Worm (Caenorhabditis elegans): Measurements from ENCODE around the gene irld-48.

Gene irld-48

ce11 chrII:2975561-2976230 lies 19.8 kb downstream of the irld-48 start (continued):
- TF ChIP-seq nhr-48 (tag; optimal IDR thresholded peaks at IDR 0.05) (no peak), unc-130 (GFP tag; optimal IDR thresholded peaks at IDR 0.05) (no peak), ceh-32 (tag; optimal IDR thresholded peaks at IDR 0.05; ENCODE audit: poor library complexity) (no peak), vab-7 (GFP tag; IDR thresholded peaks at IDR 0.05) (no peak), nhr-111 (GFP tag; optimal IDR thresholded peaks at IDR 0.05) (no peak), daf-12 (tag; optimal IDR thresholded peaks at IDR 0.05) (no peak), ceh-62 (tag; optimal IDR thresholded peaks at IDR 0.05) (no peak), snpc-1.2 (GFP tag; IDR thresholded peaks at IDR 0.05) (no peak), tra-1 (GFP tag; IDR thresholded peaks at IDR 0.05) (no peak), snpc-4 (tag; optimal IDR thresholded peaks at IDR 0.05) (no peak), lin-29 (GFP tag; IDR thresholded peaks at IDR 0.05) (no peak), ceh-28 (tag; optimal IDR thresholded peaks at IDR 0.05) (no peak), nhr-11 (tag; optimal IDR thresholded peaks at IDR 0.05) (no peak), dmd-9 (GFP tag; IDR thresholded peaks at IDR 0.05) (no peak), dve-1 (tag; optimal IDR thresholded peaks at IDR 0.05; ENCODE audit: insufficient read depth) (peak; percentile 84), mxl-3 (GFP tag; optimal IDR thresholded peaks at IDR 0.05) (peak; percentile 2), lin-39 (tag; optimal IDR thresholded peaks at IDR 0.05) (no peak), nhr-10 (tag; optimal IDR thresholded peaks at IDR 0.05) (no peak), sdz-12 (GFP tag; optimal IDR thresholded peaks at IDR 0.05) (no peak), fkh-10 (GFP tag; optimal IDR thresholded peaks at IDR 0.05) (no peak), nhr-6 (tag; optimal IDR thresholded peaks at IDR 0.05) (no peak), ceh-82 (tag; optimal IDR thresholded peaks at IDR 0.05) (no peak), zip-2 (tag; optimal IDR thresholded peaks at IDR 0.05) (no peak), spr-3 (GFP tag; optimal IDR thresholded peaks at IDR 0.05) (no peak), lin-1 (GFP tag; IDR thresholded peaks at IDR 0.05) (0 out of 2 replicates have a peak, but pooled peaks have one; percentile 38), daf-8 (GFP tag; IDR thresholded peaks at IDR 0.05) (no peak), Y75B8A.6 (GFP tag; IDR thresholded peaks at IDR 0.05) (no peak), Y5F2A.4 (GFP tag; optimal IDR thresholded peaks at IDR 0.05) (no peak), rbr-2 (tag; optimal IDR thresholded peaks at IDR 0.05) (no peak), nhr-237 (tag; optimal IDR thresholded peaks at IDR 0.05) (no peak), nhr-102 (tag; optimal IDR thresholded peaks at IDR 0.05) (no peak), ctbp-1 (GFP tag; IDR thresholded peaks at IDR 0.05) (no peak), T26A8.4 (GFP tag; IDR thresholded peaks at IDR 0.05) (no peak)

DNA sequence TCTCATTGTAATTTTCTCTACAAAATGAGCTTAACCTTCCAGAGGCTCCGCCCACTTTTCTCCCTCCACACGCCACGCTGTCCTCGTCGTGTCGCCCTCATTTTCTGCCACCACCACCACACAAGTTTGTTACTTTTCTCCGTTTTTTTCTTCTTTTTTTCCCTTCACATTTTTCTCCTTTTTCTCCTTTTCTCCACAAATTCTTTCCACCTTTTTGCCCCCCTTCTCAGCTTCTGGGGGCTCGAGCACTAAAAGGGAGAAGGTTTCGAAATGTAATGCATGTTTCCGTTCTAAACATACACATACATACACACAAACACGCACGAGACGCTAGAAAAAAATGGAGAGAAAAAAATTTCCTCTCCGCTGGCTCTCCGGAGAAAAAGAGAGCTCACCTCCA lies 20.7 kb downstream of the irld-48 start, which contains the start of gene nhr-88:
TSS of gene nhr-88 (plus strand) at position 43 of the 400 bp plus-strand sequence.
- TF ChIP-seq dpl-1 (GFP tag; optimal IDR thresholded peaks at IDR 0.05) (no peak), ZK337.2 (GFP tag; IDR thresholded peaks at IDR 0.05) (no peak), nhr-42 (GFP tag; IDR thresholded peaks at IDR 0.05) (0 out of 2 replicates have a peak, but pooled peaks have one; percentile 9), nhr-77 (tag; optimal IDR thresholded peaks at IDR 0.05) (no peak), Y5F2A.4 (GFP tag; optimal IDR thresholded peaks at IDR 0.05) (no peak), fos-1 (tag; optimal IDR thresholded peaks at IDR 0.05) (no peak), mes-2 (tag; optimal IDR thresholded peaks at IDR 0.05; ENCODE audit: poor library complexity, severe bottlenecking) (no peak), skn-1 (tag; optimal IDR thresholded peaks at IDR 0.05) (no peak), aha-1 (tag) (no peak), lsy-2 (tag; optimal IDR thresholded peaks at IDR 0.05) (peak in 1 of 2 experiments; percentile 57), vab-7 (GFP tag; IDR thresholded peaks at IDR 0.05) (peak; percentile 51; the same call in 1 of the 2 replicates), zfp-2 (tag; optimal IDR thresholded peaks at IDR 0.05) (no peak), zag-1 (tag; optimal IDR thresholded peaks at IDR 0.05) (no peak), lin-13 (GFP tag; optimal IDR thresholded peaks at IDR 0.05) (no peak), nhr-48 (tag; optimal IDR thresholded peaks at IDR 0.05) (peak; percentile 2), hif-1 (tag; optimal IDR thresholded peaks at IDR 0.05) (no peak), pqm-1 (tag; optimal IDR thresholded peaks at IDR 0.05) (no peak), R02D3.7 (tag; optimal IDR thresholded peaks at IDR 0.05) (no peak), dmd-8 (GFP tag; IDR thresholded peaks at IDR 0.05) (no peak), fkh-10 (GFP tag; optimal IDR thresholded peaks at IDR 0.05) (peak; percentile 69), lin-38 (GFP tag; IDR thresholded peaks at IDR 0.05) (no peak), mep-1 (tag; optimal IDR thresholded peaks at IDR 0.05) (peak; percentile 45), spr-3 (GFP tag; optimal IDR thresholded peaks at IDR 0.05) (peak; percentile 8), unc-130 (GFP tag; optimal IDR thresholded peaks at IDR 0.05) (no peak), madf-9 (GFP tag; conservative IDR thresholded peaks at IDR 0.05) (no peak), T26A8.4 (GFP tag; IDR thresholded peaks at IDR 0.05) (peak; percentile 43; the same call in 1 of the 2 replicates)

Data from whole organism, L4 larva.